Worm (Caenorhabditis elegans): ENCODE results near the gene sri-66.

ce11 chrV:17035850-17036249 is 24.2 kb upstream of the sri-66 start, which contains the start of gene srz-94:
- TF ChIP-seq xnd-1 (tag; optimal IDR thresholded peaks at IDR 0.05) = no peak
- TF ChIP-seq fkh-3 (tag; optimal IDR thresholded peaks at IDR 0.05) = no peak
- no peak for TF ChIP-seq ztf-25 (GFP tag; IDR thresholded peaks at IDR 0.05)
- TF ChIP-seq ztf-26 (tag; optimal IDR thresholded peaks at IDR 0.05) = no peak
- no peak for TF ChIP-seq unc-62 (GFP tag; optimal IDR thresholded peaks at IDR 0.05)
- no peak for TF ChIP-seq K11D2.4 (GFP tag; IDR thresholded peaks at IDR 0.05)
- TF ChIP-seq hmg-1.2 (GFP tag; IDR thresholded peaks at IDR 0.05) = no peak
- no peak for TF ChIP-seq lin-40 (tag; optimal IDR thresholded peaks at IDR 0.05)
- no peak for TF ChIP-seq C06A6.2 (GFP tag; conservative IDR thresholded peaks at IDR 0.05)
- no peak for TF ChIP-seq F10E7.11 (tag; optimal IDR thresholded peaks at IDR 0.05)

All from whole organism, young adult.